Worm (Caenorhabditis elegans): ENCODE results near the gene T07D4.5.

T07D4.5 gene

ce11 chrII:8895398-8895797, 11.3 kb upstream of the T07D4.5 start:
- TF ChIP-seq nhr-6 (tag; optimal IDR thresholded peaks at IDR 0.05) (no peak), sma-3 (GFP tag; optimal IDR thresholded peaks at IDR 0.05) (no peak), mdl-1 (tag; optimal IDR thresholded peaks at IDR 0.05) (no peak), gmeb-1 (tag; optimal IDR thresholded peaks at IDR 0.05) (no peak), fos-1 (tag; optimal IDR thresholded peaks at IDR 0.05) (no peak), ceh-82 (tag; optimal IDR thresholded peaks at IDR 0.05) (no peak), ztf-1 (GFP tag; conservative IDR thresholded peaks at IDR 0.05) (no peak), dmd-4 (tag; optimal IDR thresholded peaks at IDR 0.05) (no peak), blmp-1 (tag; optimal IDR thresholded peaks at IDR 0.05; ENCODE audit: insufficient read depth) (no peak), nhr-11 (tag; optimal IDR thresholded peaks at IDR 0.05) (no peak), nhr-12 (tag; optimal IDR thresholded peaks at IDR 0.05) (no peak), crh-2 (tag; optimal IDR thresholded peaks at IDR 0.05) (no peak), unc-39 (tag; optimal IDR thresholded peaks at IDR 0.05) (no peak), R02D3.7 (tag; optimal IDR thresholded peaks at IDR 0.05) (no peak), nhr-237 (tag; optimal IDR thresholded peaks at IDR 0.05) (no peak), lin-13 (GFP tag; optimal IDR thresholded peaks at IDR 0.05) (no peak), ztf-4 (tag; optimal IDR thresholded peaks at IDR 0.05) (no peak), elt-3 (tag; optimal IDR thresholded peaks at IDR 0.05) (no peak)

ce11 chrII:8891606-8892005, 7.5 kb upstream of the T07D4.5 start:
- TF ChIP-seq nhr-237 (tag; optimal IDR thresholded peaks at IDR 0.05) (no peak), skn-1 (tag; optimal IDR thresholded peaks at IDR 0.05) (no peak), blmp-1 (tag; optimal IDR thresholded peaks at IDR 0.05; ENCODE audit: insufficient read depth) (no peak), dmd-4 (tag; optimal IDR thresholded peaks at IDR 0.05) (no peak), ztf-4 (tag; optimal IDR thresholded peaks at IDR 0.05) (no peak), nhr-6 (tag; optimal IDR thresholded peaks at IDR 0.05) (no peak), mdl-1 (tag; optimal IDR thresholded peaks at IDR 0.05) (no peak), gmeb-1 (tag; optimal IDR thresholded peaks at IDR 0.05) (no peak), nhr-77 (tag; optimal IDR thresholded peaks at IDR 0.05) (no peak), peb-1 (tag; optimal IDR thresholded peaks at IDR 0.05) (no peak), zag-1 (tag; optimal IDR thresholded peaks at IDR 0.05) (no peak), nhr-129 (tag; optimal IDR thresholded peaks at IDR 0.05) (peak; percentile 8), ztf-1 (GFP tag; conservative IDR thresholded peaks at IDR 0.05) (no peak), alr-1 (tag; optimal IDR thresholded peaks at IDR 0.05) (no peak), unc-62 (GFP tag; optimal IDR thresholded peaks at IDR 0.05) (no peak), nhr-25 (tag; optimal IDR thresholded peaks at IDR 0.05) (no peak), nhr-23 (tag; optimal IDR thresholded peaks at IDR 0.05) (no peak), Y55F3AM.14 (GFP tag; optimal IDR thresholded peaks at IDR 0.05) (no peak), lin-11 (tag; optimal IDR thresholded peaks at IDR 0.05) (peak; percentile 6), C34F6.9 (tag; optimal IDR thresholded peaks at IDR 0.05) (peak; percentile 19)

DNA sequence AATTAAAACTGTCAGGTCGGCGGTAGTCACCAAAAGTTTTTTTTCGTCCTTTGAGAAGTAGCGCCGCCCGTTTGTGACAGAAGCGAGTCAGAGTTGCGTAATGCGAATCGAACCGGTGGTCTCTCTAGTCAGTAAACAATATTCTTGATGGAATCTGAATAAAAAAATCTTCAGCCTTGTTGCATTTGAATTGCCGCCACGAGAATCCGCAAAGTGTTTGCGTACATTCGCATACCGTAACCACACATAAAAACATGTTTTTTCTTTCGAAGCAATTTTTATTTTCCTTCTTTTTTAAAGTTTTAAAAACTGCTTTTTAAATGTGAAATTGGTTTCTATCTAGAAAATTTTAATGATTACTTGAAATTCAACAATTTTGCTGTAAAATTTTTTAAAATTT, 6.9 kb upstream of the T07D4.5 start:
- TF ChIP-seq Y55F3AM.14 (GFP tag; optimal IDR thresholded peaks at IDR 0.05): no peak
- TF ChIP-seq lsy-2 (tag; optimal IDR thresholded peaks at IDR 0.05): peak in 1 of 2 experiments; percentile 39

ce11 chrII:8890530-8890929, 6.4 kb upstream of the T07D4.5 start:
- TF ChIP-seq crh-2 (tag; optimal IDR thresholded peaks at IDR 0.05) (no peak), nhr-129 (tag; optimal IDR thresholded peaks at IDR 0.05) (no peak), unc-39 (tag; optimal IDR thresholded peaks at IDR 0.05) (no peak), F13H6.1 (tag; optimal IDR thresholded peaks at IDR 0.05) (no peak), fos-1 (tag; optimal IDR thresholded peaks at IDR 0.05) (no peak), ZK546.5 (tag; optimal IDR thresholded peaks at IDR 0.05) (no peak), sem-4 (tag; optimal IDR thresholded peaks at IDR 0.05) (no peak), ceh-82 (tag; optimal IDR thresholded peaks at IDR 0.05) (no peak), lsy-2 (tag; optimal IDR thresholded peaks at IDR 0.05) (no peak)

DNA sequence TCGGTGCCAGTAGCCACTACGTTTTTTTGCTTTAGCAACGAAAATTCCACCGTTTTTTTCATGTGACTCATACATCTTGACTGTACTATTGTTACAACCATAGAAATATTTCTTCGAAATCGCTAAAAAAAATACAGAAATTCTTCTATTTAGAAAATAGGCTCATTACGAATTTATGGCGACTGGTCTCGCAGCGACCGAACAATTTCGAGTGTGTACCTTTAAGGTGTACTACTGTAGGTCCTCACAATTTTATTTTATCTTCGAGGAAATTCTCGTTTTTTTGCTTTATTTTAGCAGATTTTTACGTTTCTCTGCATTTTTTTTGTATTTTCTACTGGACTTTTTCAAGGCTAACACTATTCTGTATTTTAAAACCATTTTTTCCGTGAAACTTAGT, 5.9 kb upstream of the T07D4.5 start:
- TF ChIP-seq alr-1 (tag; optimal IDR thresholded peaks at IDR 0.05) (no peak), mdl-1 (tag; optimal IDR thresholded peaks at IDR 0.05) (no peak), nhr-23 (tag; optimal IDR thresholded peaks at IDR 0.05) (no peak), dmd-4 (tag; optimal IDR thresholded peaks at IDR 0.05) (no peak), sma-9 (GFP tag; optimal IDR thresholded peaks at IDR 0.05) (no peak), sma-9 (tag; optimal IDR thresholded peaks at IDR 0.05) (no peak), lin-11 (tag; optimal IDR thresholded peaks at IDR 0.05) (no peak), crh-2 (tag; optimal IDR thresholded peaks at IDR 0.05) (no peak), R02D3.7 (tag; optimal IDR thresholded peaks at IDR 0.05) (no peak), ZK546.5 (tag; optimal IDR thresholded peaks at IDR 0.05) (no peak), lin-39 (tag; optimal IDR thresholded peaks at IDR 0.05) (no peak), nhr-77 (tag; optimal IDR thresholded peaks at IDR 0.05) (no peak), nhr-25 (tag; optimal IDR thresholded peaks at IDR 0.05) (no peak)

Data from whole organism, L2 larva.